Worm (Caenorhabditis elegans) whole organism, L1 larva: ENCODE data around the gene R166.2.

Experiments used
- fkh-4 ChIP-seq: sonication (generic microtip); optimal IDR thresholded peaks from 2 replicates; lab custom pipeline; 2016; ENCODE audit warnings: missing compliant biosample characterization, missing genetic modification characterization, borderline replicate concordance
- grh-1 ChIP-seq: fragments of 200-800 bp; sonication (Bioruptor generic); IDR thresholded peaks from 2 replicates; pipeline ENCODE4 v1.3.6; 2022; ENCODE audit warnings: missing genetic modification reagents, missing genetic modification characterization, missing compliant biosample characterization
- nhr-76 ChIP-seq: sonication (generic microtip); optimal IDR thresholded peaks from 2 replicates; lab custom pipeline; 2017; ENCODE audit warnings: missing biosample characterization, missing genetic modification characterization
- sptf-1 ChIP-seq: fragments of 150-350 bp; optimal IDR thresholded peaks from 2 replicates; lab custom pipeline; 2014; ENCODE audit warnings: missing biosample characterization, missing genetic modification characterization

ce11 chrII:10548778-10549671 is 11.6 kb upstream of the R166.2 start:
- TF ChIP-seq fkh-4 (tag; lab: Kevin White, UChicago): no peak
- TF ChIP-seq grh-1 (GFP tag; lab: Robert Waterston, UW): peak; percentile 39
- no peak for TF ChIP-seq sptf-1 (tag; lab: Kevin White, UChicago)
- TF ChIP-seq nhr-76 (tag; lab: Kevin White, UChicago): no peak
